Worm (Caenorhabditis elegans) whole organism, L2 larva: ENCODE data around the gene H03A11.13.

Source experiments
- F13H6.1 ChIP-seq: sonication (generic microtip); optimal IDR thresholded peaks from 2 replicates; lab custom pipeline; 2016; ENCODE audit warnings: missing genetic modification characterization, missing compliant biosample characterization
- Y55F3AM.14 ChIP-seq: fragments of 200-800 bp; sonication (Bioruptor generic); optimal IDR thresholded peaks from 2 replicates; lab custom pipeline; 2018; ENCODE audit warnings: mild to moderate bottlenecking, missing genetic modification characterization, missing compliant biosample characterization
- ZK546.5 ChIP-seq: sonication (generic microtip); optimal IDR thresholded peaks from 2 replicates; lab custom pipeline; 2017; ENCODE audit warnings: missing biosample characterization, missing genetic modification characterization
- alr-1 ChIP-seq: fragments of 150-350 bp; optimal IDR thresholded peaks from 2 replicates; lab custom pipeline; 2014; ENCODE audit warnings: missing biosample characterization, missing genetic modification characterization
- ama-1 ChIP-seq: fragments of 150-350 bp; optimal IDR thresholded peaks from 2 replicates; lab custom pipeline; 2018; ENCODE audit warnings: inconsistent platforms
- blmp-1 ChIP-seq: sonication (generic microtip); optimal IDR thresholded peaks from 2 replicates; lab custom pipeline; 2017; ENCODE audit warnings: missing genetic modification characterization, mild to moderate bottlenecking, missing compliant biosample characterization, antibody characterized with exemption, moderate library complexity; ENCODE audit not compliant: insufficient read depth
- ceh-16 ChIP-seq: fragments of 150-350 bp; optimal IDR thresholded peaks from 2 replicates; lab custom pipeline; 2014; ENCODE audit warnings: missing biosample characterization, missing genetic modification characterization
- crh-2 ChIP-seq: sonication (generic microtip); optimal IDR thresholded peaks from 2 replicates; lab custom pipeline; 2017; ENCODE audit warnings: missing biosample characterization, missing genetic modification characterization
- dmd-4 ChIP-seq: sonication (generic microtip); optimal IDR thresholded peaks from 2 replicates; lab custom pipeline; 2017; ENCODE audit warnings: missing biosample characterization, missing genetic modification characterization
- egl-27 ChIP-seq: sonication (generic microtip); optimal IDR thresholded peaks from 3 replicates; lab custom pipeline; 2017; ENCODE audit warnings: missing biosample characterization, missing genetic modification reagents, missing genetic modification characterization
- elt-1 ChIP-seq: fragments of 150-350 bp; optimal IDR thresholded peaks from 2 replicates; lab custom pipeline; 2014; ENCODE audit warnings: missing biosample characterization, missing genetic modification characterization
- elt-3 ChIP-seq: sonication (generic microtip); optimal IDR thresholded peaks from 2 replicates; lab custom pipeline; 2017; ENCODE audit warnings: missing biosample characterization, missing genetic modification characterization
- fos-1 ChIP-seq: fragments of 150-350 bp; optimal IDR thresholded peaks from 2 replicates; lab custom pipeline; 2014; ENCODE audit warnings: missing biosample characterization, missing genetic modification characterization
- gmeb-1 ChIP-seq: fragments of 150-350 bp; optimal IDR thresholded peaks from 2 replicates; lab custom pipeline; 2014; ENCODE audit warnings: missing biosample characterization, missing genetic modification characterization
- lin-11 ChIP-seq: fragments of 150-350 bp; sonication (generic microtip); optimal IDR thresholded peaks from 2 replicates; lab custom pipeline; 2014; ENCODE audit warnings: missing biosample characterization, missing genetic modification characterization, inconsistent platforms, mixed read lengths
- lin-13 ChIP-seq: fragments of 150-350 bp; optimal IDR thresholded peaks from 2 replicates; lab custom pipeline; 2014; ENCODE audit warnings: missing biosample characterization, missing genetic modification reagents, missing genetic modification characterization
- lin-39 ChIP-seq: fragments of 150-350 bp; optimal IDR thresholded peaks from 2 replicates; lab custom pipeline; 2014; ENCODE audit warnings: missing biosample characterization, missing genetic modification reagents, missing genetic modification characterization
- lsy-2 ChIP-seq, 2 experiments: fragments of 150-350 bp in 1 of 2; sonication (generic microtip) in 1 of 2; optimal IDR thresholded peaks; 2 replicates each; lab custom pipeline; 2014 to 2017; ENCODE audit warnings: missing biosample characterization in 2 of 2, missing genetic modification characterization in 2 of 2
- mab-5 ChIP-seq: fragments of 150-350 bp; optimal IDR thresholded peaks from 2 replicates; lab custom pipeline; 2014; ENCODE audit warnings: missing biosample characterization, missing genetic modification characterization
- mbf-1 ChIP-seq: sonication (generic microtip); optimal IDR thresholded peaks from 2 replicates; lab custom pipeline; 2017; ENCODE audit warnings: missing biosample characterization, missing genetic modification characterization
- nhr-10 ChIP-seq: sonication (generic microtip); optimal IDR thresholded peaks from 2 replicates; lab custom pipeline; 2017; ENCODE audit warnings: missing biosample characterization, missing genetic modification characterization
- nhr-12 ChIP-seq: fragments of 150-350 bp; optimal IDR thresholded peaks from 2 replicates; lab custom pipeline; 2014; ENCODE audit warnings: missing biosample characterization, missing genetic modification characterization
- nhr-129 ChIP-seq: fragments of 150-350 bp; optimal IDR thresholded peaks from 2 replicates; lab custom pipeline; 2014; ENCODE audit warnings: missing biosample characterization, missing genetic modification characterization
- nhr-21 ChIP-seq: fragments of 150-350 bp; optimal IDR thresholded peaks from 2 replicates; lab custom pipeline; 2014; ENCODE audit warnings: missing biosample characterization, missing genetic modification characterization
- nhr-23 ChIP-seq: fragments of 150-350 bp; optimal IDR thresholded peaks from 2 replicates; lab custom pipeline; 2014; ENCODE audit warnings: missing biosample characterization, missing genetic modification reagents, missing genetic modification characterization
- nhr-237 ChIP-seq: fragments of 150-350 bp; optimal IDR thresholded peaks from 2 replicates; lab custom pipeline; 2014; ENCODE audit warnings: missing biosample characterization, missing genetic modification characterization
- nhr-25 ChIP-seq: fragments of 150-350 bp; sonication (generic microtip); optimal IDR thresholded peaks from 3 replicates; lab custom pipeline; 2014; ENCODE audit warnings: missing biosample characterization, missing genetic modification characterization
- nhr-77 ChIP-seq: fragments of 150-350 bp; optimal IDR thresholded peaks from 2 replicates; lab custom pipeline; 2014; ENCODE audit warnings: missing biosample characterization, missing genetic modification characterization
- sem-4 ChIP-seq: fragments of 150-350 bp; optimal IDR thresholded peaks from 2 replicates; lab custom pipeline; 2014; ENCODE audit warnings: missing biosample characterization, missing genetic modification reagents, missing genetic modification characterization
- sma-3 ChIP-seq: sonication (generic microtip); optimal IDR thresholded peaks from 2 replicates; lab custom pipeline; 2016; ENCODE audit warnings: missing genetic modification reagents, missing genetic modification characterization, missing compliant biosample characterization
- sma-9 ChIP-seq, 2 experiments: fragments of 150-350 bp in 1 of 2; sonication (generic microtip) in 1 of 2; optimal IDR thresholded peaks; 2 replicates each; lab custom pipeline; 2014 to 2016; ENCODE audit warnings: missing genetic modification characterization in 2 of 2, mild to moderate bottlenecking in 1 of 2, missing biosample characterization in 1 of 2, missing compliant biosample characterization in 1 of 2, missing genetic modification reagents in 1 of 2, moderate library complexity in 1 of 2
- snpc-4 ChIP-seq: fragments of 150-350 bp; optimal IDR thresholded peaks from 2 replicates; lab custom pipeline; 2014; ENCODE audit warnings: missing biosample characterization, missing genetic modification characterization
- unc-39 ChIP-seq: fragments of 150-350 bp; optimal IDR thresholded peaks from 2 replicates; lab custom pipeline; 2014; ENCODE audit warnings: missing biosample characterization, missing genetic modification characterization
- unc-55 ChIP-seq: fragments of 150-350 bp; sonication (generic microtip); optimal IDR thresholded peaks from 3 replicates; lab custom pipeline; 2014; ENCODE audit warnings: missing biosample characterization, missing genetic modification reagents, missing genetic modification characterization
- zag-1 ChIP-seq: fragments of 150-350 bp; optimal IDR thresholded peaks from 2 replicates; lab custom pipeline; 2014; ENCODE audit warnings: missing biosample characterization, missing genetic modification characterization
- ztf-1 ChIP-seq: fragments of 200-800 bp; sonication (Bioruptor generic); conservative IDR thresholded peaks from 2 replicates; pipeline ENCODE4 v1.3.6; 2022; ENCODE audit warnings: missing genetic modification characterization, missing compliant biosample characterization
- ztf-11 ChIP-seq: sonication (generic microtip); optimal IDR thresholded peaks from 2 replicates; lab custom pipeline; 2017; ENCODE audit warnings: missing biosample characterization, missing genetic modification characterization
- ztf-4 ChIP-seq: fragments of 150-350 bp; optimal IDR thresholded peaks from 2 replicates; lab custom pipeline; 2014; ENCODE audit warnings: missing biosample characterization, missing genetic modification characterization

H03A11.13 gene

ce11 chrX:15221107-15221506 lies 8.1 kb upstream of the H03A11.13 start:
- no peak for TF ChIP-seq zag-1 (tag; lab: Kevin White, UChicago)
- no peak for TF ChIP-seq unc-39 (tag; lab: Kevin White, UChicago)
- TF ChIP-seq ztf-4 (tag; lab: Kevin White, UChicago): no peak
- no peak for TF ChIP-seq ceh-16 (tag; lab: Kevin White, UChicago)
- TF ChIP-seq snpc-4 (tag; lab: Kevin White, UChicago): no peak
- TF ChIP-seq nhr-237 (tag; lab: Kevin White, UChicago): no peak
- no peak for TF ChIP-seq lin-39 (tag; lab: Kevin White, UChicago)
- TF ChIP-seq ztf-1 (GFP tag; lab: Robert Waterston, UW): no peak
- no peak for TF ChIP-seq dmd-4

- TF ChIP-seq ztf-4 (tag; lab: Kevin White, UChicago): no peak
- TF ChIP-seq ztf-1 (GFP tag; lab: Robert Waterston, UW): no peak
- peak; percentile 1 for TF ChIP-seq unc-55 (GFP tag; lab: Kevin White, UChicago)
- no peak for TF ChIP-seq mbf-1 (tag; lab: Kevin White, UChicago)
- peak; percentile 21 for TF ChIP-seq sma-9 (GFP tag; optimal IDR thresholded peaks at IDR 0.05; lab: Kevin White, UChicago)
- no peak for TF ChIP-seq sma-9 (tag; optimal IDR thresholded peaks at IDR 0.05; lab: Kevin White, UChicago)
These were observed 2.2 kb upstream of the H03A11.13 start for ce11 chrX:15215272-15215671.

ce11 chrX:15200720-15201119 lies 12.3 kb downstream of the H03A11.13 start:
- no peak for TF ChIP-seq nhr-12 (tag; lab: Kevin White, UChicago)
- peak; percentile 48 for TF ChIP-seq Y55F3AM.14 (GFP tag; lab: Kevin White, UChicago)
- TF ChIP-seq unc-55 (GFP tag; lab: Kevin White, UChicago): peak; percentile 65
- TF ChIP-seq nhr-129 (tag; lab: Kevin White, UChicago): peak; percentile 51
- TF ChIP-seq zag-1 (tag; lab: Kevin White, UChicago): no peak
- peak; percentile 26 for TF ChIP-seq sem-4 (tag; lab: Kevin White, UChicago)
- TF ChIP-seq ztf-11: no peak
- TF ChIP-seq fos-1 (tag; lab: Kevin White, UChicago): peak; percentile 48
- TF ChIP-seq lin-11: peak; percentile 32
- no peak for TF ChIP-seq alr-1 (tag; lab: Kevin White, UChicago)
- TF ChIP-seq crh-2 (tag; lab: Kevin White, UChicago): peak; percentile 17
- TF ChIP-seq gmeb-1: peak; percentile 59
- peak; percentile 46 for TF ChIP-seq egl-27 (tag; lab: Kevin White, UChicago)
- TF ChIP-seq mbf-1 (tag; lab: Kevin White, UChicago): no peak
- peak in 1 of 2 experiments; percentile 61 for TF ChIP-seq lsy-2 (tag; optimal IDR thresholded peaks at IDR 0.05; lab: Kevin White, UChicago)
- no peak for TF ChIP-seq nhr-23 (tag; lab: Kevin White, UChicago)
- TF ChIP-seq lin-39 (tag; lab: Kevin White, UChicago): no peak
- TF ChIP-seq sma-3 (GFP tag; lab: Kevin White, UChicago): peak; percentile 66
- no peak for TF ChIP-seq ceh-16 (tag; lab: Kevin White, UChicago)
- TF ChIP-seq lin-13 (GFP tag; lab: Kevin White, UChicago): peak; percentile 25
- TF ChIP-seq elt-3 (tag; lab: Kevin White, UChicago): no peak
- no peak for TF ChIP-seq snpc-4 (tag; lab: Kevin White, UChicago)
- TF ChIP-seq blmp-1 (tag; lab: Kevin White, UChicago): no peak
- TF ChIP-seq ama-1 (lab: Kevin White, UChicago): no peak
- no peak for TF ChIP-seq nhr-10
- TF ChIP-seq elt-1 (tag; lab: Kevin White, UChicago): no peak
- peak; percentile 15 for TF ChIP-seq nhr-77
- TF ChIP-seq nhr-25: no peak
- TF ChIP-seq nhr-21 (tag; lab: Kevin White, UChicago): peak; percentile 66
- no peak for TF ChIP-seq mab-5 (tag; lab: Kevin White, UChicago)
- no peak for TF ChIP-seq ZK546.5 (tag; lab: Kevin White, UChicago)
- TF ChIP-seq F13H6.1 (tag; lab: Kevin White, UChicago): peak; percentile 39
- no peak for TF ChIP-seq nhr-237 (tag; lab: Kevin White, UChicago)
- peak; percentile 75 for TF ChIP-seq sma-9 (GFP tag; optimal IDR thresholded peaks at IDR 0.05; lab: Kevin White, UChicago)
- TF ChIP-seq sma-9 (tag; optimal IDR thresholded peaks at IDR 0.05; lab: Kevin White, UChicago): no peak
